Worm (Caenorhabditis elegans) whole organism, early embryonic: ENCODE results near the gene cdkl-1.

ENCODE experiments used
- F13C5.2 ChIP-seq: sonication (generic microtip); optimal IDR thresholded peaks from 2 replicates; lab custom pipeline; 2017; ENCODE audit warnings: mild to moderate bottlenecking, missing genetic modification characterization, inconsistent platforms, missing compliant biosample characterization
- aly-1 ChIP-seq: sonication (generic microtip); optimal IDR thresholded peaks from 2 replicates; lab custom pipeline; 2016; ENCODE audit warnings: missing genetic modification characterization, missing compliant biosample characterization
- ama-1 ChIP-seq: fragments of 150-350 bp; optimal IDR thresholded peaks from 2 replicates; lab custom pipeline; 2014
- ceh-36 ChIP-seq: sonication (generic microtip); optimal IDR thresholded peaks from 2 replicates; lab custom pipeline; 2016; ENCODE audit warnings: missing genetic modification characterization, inconsistent platforms, missing compliant biosample characterization
- flt-1 ChIP-seq: fragments of 200-800 bp; sonication (Bioruptor generic); IDR thresholded peaks from 2 replicates; pipeline ENCODE4 v1.3.6; 2022; ENCODE audit warnings: missing genetic modification characterization, missing compliant biosample characterization
- hmbx-1 ChIP-seq: sonication (generic microtip); optimal IDR thresholded peaks from 2 replicates; lab custom pipeline; 2016; ENCODE audit warnings: mild to moderate bottlenecking, missing genetic modification characterization, missing compliant biosample characterization
- hmg-4 ChIP-seq: fragments of 200-800 bp; sonication (Bioruptor generic); optimal IDR thresholded peaks from 2 replicates; lab custom pipeline; 2018; ENCODE audit warnings: mild to moderate bottlenecking, missing genetic modification characterization, missing compliant biosample characterization
- hnd-1 ChIP-seq: sonication (generic microtip); optimal IDR thresholded peaks from 2 replicates; lab custom pipeline; 2016; ENCODE audit warnings: missing genetic modification characterization, missing compliant biosample characterization
- scrt-1 ChIP-seq: fragments of 200-800 bp; sonication (Bioruptor generic); IDR thresholded peaks from 2 replicates; pipeline ENCODE4 v1.3.6; 2022; ENCODE audit warnings: missing genetic modification characterization, missing compliant biosample characterization
- tbx-11 ChIP-seq: fragments of 200-800 bp; sonication (Bioruptor generic); IDR thresholded peaks from 2 replicates; pipeline ENCODE4 v1.3.6; 2022; ENCODE audit warnings: missing genetic modification characterization, missing compliant biosample characterization
- tbx-37 ChIP-seq: fragments of 200-800 bp; sonication (Bioruptor generic); conservative IDR thresholded peaks from 2 replicates; pipeline ENCODE4 v1.3.6; 2022; ENCODE audit warnings: missing genetic modification reagents, missing genetic modification characterization, missing compliant biosample characterization
- tra-4 ChIP-seq: sonication (generic microtip); optimal IDR thresholded peaks from 2 replicates; lab custom pipeline; 2017; ENCODE audit warnings: missing genetic modification characterization, missing compliant biosample characterization

ce11 chrV:11069277-11069676, 29.4 kb upstream of the cdkl-1 start, which contains the start of gene T04C12.8:
- TF ChIP-seq ama-1 (lab: Kevin White, UChicago) (no peak), flt-1 (GFP tag; lab: Robert Waterston, UW) (no peak), ceh-36 (tag; lab: Kevin White, UChicago) (no peak), scrt-1 (no peak), hmg-4 (GFP tag; lab: Kevin White, UChicago) (no peak), aly-1 (no peak), hmbx-1 (tag; lab: Kevin White, UChicago) (no peak), F13C5.2 (tag; lab: Kevin White, UChicago) (no peak), tbx-11 (GFP tag; lab: Robert Waterston, UW) (no peak), tbx-37 (GFP tag; lab: Robert Waterston, UW) (no peak), hnd-1 (no peak), tra-4 (no peak)
